Worm (Caenorhabditis elegans) whole organism, late embryonic: ENCODE data around the gene aak-2.

Experiments used
- F13H6.1 ChIP-seq: sonication (generic microtip); optimal IDR thresholded peaks from 2 replicates; lab custom pipeline; 2016; ENCODE audit warnings: missing genetic modification characterization, missing compliant biosample characterization
- K02D7.2 ChIP-seq: sonication (generic microtip); optimal IDR thresholded peaks from 2 replicates; lab custom pipeline; 2017; ENCODE audit warnings: mild to moderate bottlenecking, missing genetic modification characterization, missing compliant biosample characterization
- K09A11.1 ChIP-seq: sonication (generic microtip); optimal IDR thresholded peaks from 2 replicates; lab custom pipeline; 2017; ENCODE audit warnings: antibody characterized with exemption, mild to moderate bottlenecking, missing genetic modification characterization, missing compliant biosample characterization; ENCODE audit not compliant: insufficient read depth
- ceh-14 ChIP-seq: sonication (generic microtip); optimal IDR thresholded peaks from 2 replicates; lab custom pipeline; 2016; ENCODE audit warnings: missing genotype, missing genetic modification characterization, missing compliant biosample characterization
- ceh-19 ChIP-seq: fragments of 200-800 bp; sonication (Bioruptor generic); optimal IDR thresholded peaks from 2 replicates; lab custom pipeline; 2018; ENCODE audit warnings: mild to moderate bottlenecking, missing genetic modification characterization, missing compliant biosample characterization
- ceh-22 ChIP-seq: sonication (generic microtip); optimal IDR thresholded peaks from 2 replicates; lab custom pipeline; 2017; ENCODE audit warnings: missing biosample characterization, missing genetic modification characterization
- ceh-24 ChIP-seq: sonication (generic microtip); optimal IDR thresholded peaks from 2 replicates; lab custom pipeline; 2016; ENCODE audit warnings: mild to moderate bottlenecking, missing genetic modification characterization, missing compliant biosample characterization
- ceh-30 ChIP-seq: fragments of 150-350 bp; optimal IDR thresholded peaks from 2 replicates; lab custom pipeline; 2014; ENCODE audit warnings: missing biosample characterization, missing genetic modification characterization
- ceh-31 ChIP-seq: sonication (generic microtip); optimal IDR thresholded peaks from 2 replicates; lab custom pipeline; 2016; ENCODE audit warnings: missing genetic modification characterization, missing compliant biosample characterization
- ceh-34 ChIP-seq: sonication (generic microtip); optimal IDR thresholded peaks from 2 replicates; lab custom pipeline; 2016; ENCODE audit warnings: mild to moderate bottlenecking, missing genetic modification characterization, missing compliant biosample characterization
- ceh-45 ChIP-seq: fragments of 200-800 bp; sonication (Bioruptor generic); IDR thresholded peaks from 2 replicates; pipeline ENCODE4 v1.3.6; 2022; ENCODE audit warnings: missing genetic modification reagents, missing genetic modification characterization, missing compliant biosample characterization
- eyg-1 ChIP-seq: sonication (generic microtip); optimal IDR thresholded peaks from 2 replicates; lab custom pipeline; 2016; ENCODE audit warnings: missing genotype, missing genetic modification characterization, missing compliant biosample characterization
- fax-1 ChIP-seq: sonication (generic microtip); optimal IDR thresholded peaks from 2 replicates; lab custom pipeline; 2016; ENCODE audit warnings: missing genotype, missing genetic modification characterization, missing compliant biosample characterization
- fkh-10 ChIP-seq: fragments of 150-350 bp; optimal IDR thresholded peaks from 2 replicates; lab custom pipeline; 2014; ENCODE audit warnings: missing biosample characterization, missing genetic modification reagents, missing genetic modification characterization
- gmeb-2 ChIP-seq: sonication (generic microtip); optimal IDR thresholded peaks from 2 replicates; lab custom pipeline; 2016; ENCODE audit warnings: missing genetic modification characterization, inconsistent platforms, missing compliant biosample characterization
- hlh-30 ChIP-seq: sonication (generic microtip); optimal IDR thresholded peaks from 2 replicates; lab custom pipeline; 2017; ENCODE audit warnings: antibody characterized with exemption, missing genetic modification characterization, missing compliant biosample characterization; ENCODE audit not compliant: insufficient read depth
- hlh-8 ChIP-seq: sonication (generic microtip); optimal IDR thresholded peaks from 2 replicates; lab custom pipeline; 2016; ENCODE audit warnings: missing genotype, missing genetic modification characterization, missing compliant biosample characterization
- lim-6 ChIP-seq: sonication (generic microtip); optimal IDR thresholded peaks from 2 replicates; lab custom pipeline; 2016; ENCODE audit warnings: missing genetic modification characterization, missing compliant biosample characterization
- lin-11 ChIP-seq: fragments of 200-800 bp; sonication (Bioruptor generic); optimal IDR thresholded peaks from 2 replicates; lab custom pipeline; 2018; ENCODE audit warnings: mild to moderate bottlenecking, missing genetic modification characterization, missing compliant biosample characterization
- mec-3 ChIP-seq: sonication (generic microtip); optimal IDR thresholded peaks from 2 replicates; lab custom pipeline; 2016; ENCODE audit warnings: borderline replicate concordance, missing genetic modification characterization, missing compliant biosample characterization
- nhr-11 ChIP-seq: fragments of 150-350 bp; optimal IDR thresholded peaks from 2 replicates; lab custom pipeline; 2014; ENCODE audit warnings: missing biosample characterization, missing genetic modification characterization
- pag-3 ChIP-seq: sonication (generic microtip); optimal IDR thresholded peaks from 2 replicates; lab custom pipeline; 2016; ENCODE audit warnings: missing compliant biosample characterization, missing genetic modification characterization, borderline replicate concordance
- pat-9 ChIP-seq: fragments of 200-800 bp; sonication (Bioruptor generic); optimal IDR thresholded peaks from 2 replicates; lab custom pipeline; 2018; ENCODE audit warnings: mild to moderate bottlenecking, missing genetic modification characterization, moderate library complexity, missing compliant biosample characterization
- pax-1 ChIP-seq: fragments of 150-350 bp; optimal IDR thresholded peaks from 2 replicates; lab custom pipeline; 2014; ENCODE audit warnings: missing biosample characterization, missing genetic modification characterization
- pha-2 ChIP-seq: sonication (generic microtip); optimal IDR thresholded peaks from 2 replicates; lab custom pipeline; 2017; ENCODE audit warnings: mild to moderate bottlenecking, missing genetic modification characterization, missing compliant biosample characterization
- pha-4 ChIP-seq: fragments of 150-350 bp; optimal IDR thresholded peaks from 2 replicates; lab custom pipeline; 2018; ENCODE audit warnings: missing biosample characterization, missing genetic modification reagents, missing genetic modification characterization
- pros-1 ChIP-seq: fragments of 150-350 bp; optimal IDR thresholded peaks from 2 replicates; lab custom pipeline; 2014; ENCODE audit warnings: missing biosample characterization, missing genetic modification reagents, missing genetic modification characterization
- ref-2 ChIP-seq: sonication (generic microtip); optimal IDR thresholded peaks from 2 replicates; lab custom pipeline; 2016; ENCODE audit warnings: missing genetic modification characterization, missing compliant biosample characterization
- rnt-1 ChIP-seq: sonication (generic microtip); optimal IDR thresholded peaks from 2 replicates; lab custom pipeline; 2016; ENCODE audit warnings: missing genetic modification characterization, missing compliant biosample characterization
- sdc-2 ChIP-seq: sonication (generic microtip); optimal IDR thresholded peaks from 2 replicates; lab custom pipeline; 2016; ENCODE audit warnings: missing genotype, missing genetic modification characterization, missing compliant biosample characterization
- sox-4 ChIP-seq: sonication (generic microtip); optimal IDR thresholded peaks from 2 replicates; lab custom pipeline; 2017; ENCODE audit warnings: mild to moderate bottlenecking, missing genetic modification characterization, inconsistent platforms, missing compliant biosample characterization
- tbx-2 ChIP-seq: sonication (generic microtip); optimal IDR thresholded peaks from 2 replicates; lab custom pipeline; 2016; ENCODE audit warnings: missing genetic modification characterization, missing compliant biosample characterization
- unc-42 ChIP-seq: sonication (generic microtip); optimal IDR thresholded peaks from 2 replicates; lab custom pipeline; 2016; ENCODE audit warnings: missing genotype, missing genetic modification characterization, missing compliant biosample characterization
- unc-55 ChIP-seq: sonication (generic microtip); optimal IDR thresholded peaks from 2 replicates; lab custom pipeline; 2017; ENCODE audit warnings: missing biosample characterization, missing genetic modification reagents, missing genetic modification characterization
- unc-86 ChIP-seq: sonication (generic microtip); optimal IDR thresholded peaks from 2 replicates; lab custom pipeline; 2016; ENCODE audit warnings: missing genetic modification characterization, missing compliant biosample characterization

aak-2 gene

DNA sequence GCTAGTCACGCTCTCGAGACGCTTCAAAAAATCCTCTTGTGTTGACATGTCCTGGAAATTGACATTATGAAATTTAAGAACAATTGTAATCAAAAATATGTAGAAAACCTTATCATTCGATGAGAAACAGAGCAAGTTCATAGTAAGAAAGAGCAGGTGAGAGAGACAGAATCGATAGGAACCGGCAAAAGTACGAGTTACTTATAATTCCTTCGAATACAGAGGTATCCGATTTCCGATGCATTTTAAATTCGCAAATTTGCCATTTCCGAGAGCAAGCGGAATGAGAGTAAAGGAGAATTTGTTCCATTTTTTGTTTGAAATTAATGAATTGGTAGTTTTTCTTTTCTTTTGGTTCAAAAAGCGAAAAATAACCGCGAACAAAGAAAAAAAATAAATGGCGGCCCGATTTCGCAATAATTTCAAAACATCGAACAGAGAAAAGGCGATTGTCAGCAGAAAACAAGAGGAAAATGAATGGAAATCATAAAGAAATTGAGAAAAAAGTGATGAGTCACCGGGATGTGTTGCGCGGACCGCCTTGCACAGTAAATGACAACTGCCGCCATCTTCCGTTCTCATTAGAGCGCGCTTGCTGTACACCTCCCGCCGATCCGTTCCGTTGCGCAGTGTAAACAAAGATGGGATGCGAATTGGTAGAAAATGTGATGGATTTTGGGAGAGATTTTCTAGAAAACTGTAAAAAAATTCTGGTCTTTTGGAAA lies 17.9 kb downstream of the aak-2 start, which contains the start of gene cas-1:
cas-1 (minus strand) TSS at position 51 of the 725 bp plus-strand sequence.
- TF ChIP-seq rnt-1 (tag; lab: Kevin White, UChicago), result peak; percentile 6
- TF ChIP-seq mec-3 (tag; lab: Kevin White, UChicago), result no peak
- TF ChIP-seq unc-55 (GFP tag; lab: Kevin White, UChicago), result peak; percentile 46
- TF ChIP-seq tbx-2 (tag; lab: Kevin White, UChicago), result peak; percentile 31
- no peak for TF ChIP-seq pag-3 (tag; lab: Kevin White, UChicago)
- TF ChIP-seq sdc-2 (tag; lab: Kevin White, UChicago), result peak; percentile 16
- no peak for TF ChIP-seq ceh-30 (tag; lab: Kevin White, UChicago)

DNA sequence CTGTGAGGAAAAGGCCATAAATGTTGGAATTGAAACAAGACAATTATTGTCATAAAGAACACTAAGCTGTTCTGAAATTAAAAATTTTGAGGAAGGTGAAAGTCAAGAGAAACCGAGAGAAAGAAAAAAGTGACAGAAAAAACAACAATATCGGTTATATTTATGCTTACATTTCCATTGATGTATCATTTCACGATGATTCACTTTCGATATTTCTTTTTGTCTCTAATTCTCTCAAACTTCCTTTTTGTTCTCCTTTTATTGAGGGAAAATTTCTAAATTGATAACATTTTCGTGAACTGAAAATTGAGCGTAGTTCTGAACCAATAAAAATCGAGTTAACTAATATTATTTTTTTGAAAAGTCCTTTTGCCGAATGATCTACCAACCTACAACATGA lies 19.0 kb downstream of the aak-2 start:
- no peak for TF ChIP-seq ceh-34 (tag; lab: Kevin White, UChicago)
- no peak for TF ChIP-seq pha-2
- TF ChIP-seq pha-4 (tag; lab: Kevin White, UChicago), result no peak
- no peak for TF ChIP-seq gmeb-2
- TF ChIP-seq eyg-1 (tag; lab: Kevin White, UChicago), result no peak
- TF ChIP-seq ceh-19 (GFP tag; lab: Kevin White, UChicago), result no peak
- no peak for TF ChIP-seq hlh-30 (tag; lab: Kevin White, UChicago)
- no peak for TF ChIP-seq unc-55 (GFP tag; lab: Kevin White, UChicago)
- no peak for TF ChIP-seq ceh-14 (tag; lab: Kevin White, UChicago)
- no peak for TF ChIP-seq ceh-24 (tag; lab: Kevin White, UChicago)
- TF ChIP-seq sox-4 (tag; lab: Kevin White, UChicago), result no peak
- TF ChIP-seq nhr-11 (tag; lab: Kevin White, UChicago), result no peak
- no peak for TF ChIP-seq ceh-30 (tag; lab: Kevin White, UChicago)
- no peak for TF ChIP-seq K09A11.1
- TF ChIP-seq unc-86 (tag; lab: Kevin White, UChicago), result no peak
- TF ChIP-seq fax-1 (tag; lab: Kevin White, UChicago), result no peak

ce11 chrX:16815508-16815907 lies 19.6 kb downstream of the aak-2 start:
- peak; percentile 88 for TF ChIP-seq hlh-30 (tag; lab: Kevin White, UChicago)
- TF ChIP-seq unc-55 (GFP tag; lab: Kevin White, UChicago), result peak; percentile 83
- peak; percentile 22 for TF ChIP-seq hlh-8 (tag; lab: Kevin White, UChicago)
- TF ChIP-seq ceh-45 (GFP tag; lab: Robert Waterston, UW), result no peak

DNA sequence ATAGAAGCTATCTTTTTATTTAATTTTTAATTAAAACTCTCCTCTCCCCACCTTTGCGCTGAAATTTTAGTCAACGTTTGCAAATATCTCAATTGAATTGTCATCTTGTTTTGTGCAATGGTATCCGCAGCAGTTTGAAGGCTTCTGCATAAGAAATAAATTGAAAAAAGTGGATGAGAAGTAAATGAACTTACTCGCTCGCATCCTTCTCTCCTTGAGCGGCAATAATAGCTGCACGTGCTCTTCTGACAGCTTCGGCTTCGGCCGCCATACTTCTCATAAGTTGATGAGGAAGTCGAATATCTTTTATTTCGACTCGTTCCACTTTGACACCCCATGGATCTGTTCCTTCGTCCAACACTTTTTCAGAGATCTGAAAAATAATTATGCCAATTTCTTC lies 21.0 kb downstream of the aak-2 start:
- TF ChIP-seq pros-1 (tag; lab: Kevin White, UChicago) (no peak), F13H6.1 (tag; lab: Kevin White, UChicago) (no peak), ref-2 (tag; lab: Kevin White, UChicago) (no peak), unc-42 (tag; lab: Kevin White, UChicago) (peak; percentile 84)

DNA sequence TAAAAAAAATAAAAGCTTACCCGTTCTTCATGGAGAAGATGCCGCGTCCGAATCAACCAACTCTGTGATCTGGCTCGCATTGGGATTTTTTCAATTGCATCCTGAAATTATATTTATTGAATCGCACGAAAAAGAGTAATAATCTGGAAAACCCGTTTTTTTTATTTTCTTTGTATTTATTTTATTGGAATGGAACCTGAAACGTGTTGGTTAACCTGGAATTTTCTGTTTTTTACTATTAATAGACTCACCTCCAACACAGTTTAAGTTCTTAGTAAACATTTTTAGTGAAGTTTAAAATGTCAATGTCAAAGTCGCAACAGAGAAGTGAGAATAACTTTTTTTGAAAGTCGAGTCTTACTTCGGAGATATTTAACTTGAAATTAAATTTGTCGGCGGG lies 22.4 kb downstream of the aak-2 start:
- TF ChIP-seq lim-6 (tag; lab: Kevin White, UChicago), result no peak
- no peak for TF ChIP-seq fkh-10

- TF ChIP-seq lin-11 (tag; lab: Kevin White, UChicago) (no peak), ceh-22 (tag; lab: Kevin White, UChicago) (no peak), pha-4 (tag; lab: Kevin White, UChicago) (no peak), ceh-34 (tag; lab: Kevin White, UChicago) (no peak), K02D7.2 (tag; lab: Kevin White, UChicago) (no peak), rnt-1 (tag; lab: Kevin White, UChicago) (no peak), hlh-8 (tag; lab: Kevin White, UChicago) (no peak), unc-86 (tag; lab: Kevin White, UChicago) (no peak), lim-6 (tag; lab: Kevin White, UChicago) (no peak), hlh-30 (tag; lab: Kevin White, UChicago) (no peak), pat-9 (no peak), pax-1 (no peak), ref-2 (tag; lab: Kevin White, UChicago) (no peak), nhr-11 (tag; lab: Kevin White, UChicago) (no peak), unc-42 (tag; lab: Kevin White, UChicago) (no peak), F13H6.1 (tag; lab: Kevin White, UChicago) (no peak), ceh-31 (tag; lab: Kevin White, UChicago) (no peak), tbx-2 (tag; lab: Kevin White, UChicago) (no peak), sox-4 (tag; lab: Kevin White, UChicago) (no peak), unc-55 (GFP tag; lab: Kevin White, UChicago) (no peak)
Observed at ce11 chrX:16821533-16821932, 25.6 kb downstream of the aak-2 start.
